Worm (Caenorhabditis elegans) whole organism, L3 larva: ENCODE data around the gene srbc-78.

Source experiments
- ceh-16 ChIP-seq: sonication (generic microtip); optimal IDR thresholded peaks from 2 replicates; lab custom pipeline; 2017; ENCODE audit warnings: missing biosample characterization, missing genetic modification characterization
- elt-3 ChIP-seq, 3 experiments: fragments of 150-350 bp in 1 of 3; sonication (generic microtip) in 2 of 3; optimal IDR thresholded peaks; 2 replicates in 2 of 3; 4 replicates in 1 of 3; lab custom pipeline; 2014 to 2017; ENCODE audit warnings: missing biosample characterization in 3 of 3, missing genetic modification characterization in 3 of 3
- nfya-1 ChIP-seq: sonication (generic microtip); optimal IDR thresholded peaks from 2 replicates; lab custom pipeline; 2017; ENCODE audit warnings: missing genetic modification characterization, mild to moderate bottlenecking, missing compliant biosample characterization, antibody characterized with exemption, moderate library complexity; ENCODE audit not compliant: insufficient read depth
- nhr-11 ChIP-seq: fragments of 150-350 bp; optimal IDR thresholded peaks from 2 replicates; lab custom pipeline; 2014; ENCODE audit warnings: missing biosample characterization, missing genetic modification characterization
- nhr-23 ChIP-seq: fragments of 150-350 bp; optimal IDR thresholded peaks from 2 replicates; lab custom pipeline; 2014; ENCODE audit warnings: missing biosample characterization, missing genetic modification reagents, missing genetic modification characterization
- pha-4 ChIP-seq: fragments of 150-350 bp; optimal IDR thresholded peaks from 2 replicates; lab custom pipeline; 2014; ENCODE audit warnings: missing biosample characterization, missing genetic modification reagents, missing genetic modification characterization
- pqm-1 ChIP-seq: fragments of 150-350 bp; optimal IDR thresholded peaks from 2 replicates; lab custom pipeline; 2017; ENCODE audit warnings: missing biosample characterization, missing genetic modification characterization, inconsistent platforms
- zag-1 ChIP-seq: fragments of 150-350 bp; optimal IDR thresholded peaks from 2 replicates; lab custom pipeline; 2014; ENCODE audit warnings: missing biosample characterization, missing genetic modification characterization
- ztf-4 ChIP-seq: fragments of 150-350 bp; optimal IDR thresholded peaks from 2 replicates; lab custom pipeline; 2014; ENCODE audit warnings: missing biosample characterization, missing genetic modification characterization

The srbc-78 gene

DNA sequence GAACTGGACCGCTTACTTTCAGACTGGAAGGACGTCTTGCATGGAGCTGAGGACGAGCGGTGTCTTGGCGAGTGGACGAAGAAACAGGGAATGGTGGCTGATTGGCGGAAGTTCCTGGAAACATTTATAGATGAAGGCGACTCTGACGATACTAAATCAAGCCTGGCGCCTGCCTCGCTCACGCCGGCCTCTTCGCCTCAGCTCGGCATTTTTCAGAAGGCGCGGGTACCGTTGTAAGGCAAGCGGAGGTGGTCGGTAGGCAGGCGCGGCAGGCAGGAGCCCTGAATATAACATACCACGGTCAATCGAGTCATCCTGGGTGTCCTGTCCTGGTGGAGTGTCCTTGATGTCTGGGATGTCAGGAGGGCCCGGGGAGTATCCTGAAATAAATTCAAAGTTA is 43.1 kb downstream of the srbc-78 start:
- TF ChIP-seq elt-3 (tag; optimal IDR thresholded peaks at IDR 0.05; lab: Kevin White, UChicago) (no peak), zag-1 (tag; lab: Kevin White, UChicago) (no peak), pha-4 (tag; lab: Kevin White, UChicago) (no peak), nhr-23 (no peak), pqm-1 (tag; lab: Kevin White, UChicago) (no peak), ztf-4 (tag; lab: Kevin White, UChicago) (no peak), nfya-1 (tag; lab: Kevin White, UChicago) (no peak), ceh-16 (no peak), nhr-11 (tag; lab: Kevin White, UChicago) (no peak)
- TF ChIP-seq, all 47 proteins: peak for 0
